Worm (Caenorhabditis elegans) whole organism, midembryonic: ENCODE data around the gene tbc-19.

Experiments used
- T22C8.4 ChIP-seq: fragments of 200-800 bp; sonication (Bioruptor generic); IDR thresholded peaks from 2 replicates; pipeline ENCODE4 v1.3.6; 2022; ENCODE audit warnings: missing genetic modification characterization, missing compliant biosample characterization
- cog-1 ChIP-seq: sonication (generic microtip); optimal IDR thresholded peaks from 2 replicates; lab custom pipeline; 2016; ENCODE audit warnings: missing genetic modification characterization, missing compliant biosample characterization

ce11 chrX:14053754-14054153 is 41.4 kb upstream of the tbc-19 start:
- TF ChIP-seq T22C8.4 (GFP tag; lab: Robert Waterston, UW) = no peak
- TF ChIP-seq cog-1 = no peak
